1 fruit fly cellular context compared by ENCODE assay signal in the genomic region with DNA sequence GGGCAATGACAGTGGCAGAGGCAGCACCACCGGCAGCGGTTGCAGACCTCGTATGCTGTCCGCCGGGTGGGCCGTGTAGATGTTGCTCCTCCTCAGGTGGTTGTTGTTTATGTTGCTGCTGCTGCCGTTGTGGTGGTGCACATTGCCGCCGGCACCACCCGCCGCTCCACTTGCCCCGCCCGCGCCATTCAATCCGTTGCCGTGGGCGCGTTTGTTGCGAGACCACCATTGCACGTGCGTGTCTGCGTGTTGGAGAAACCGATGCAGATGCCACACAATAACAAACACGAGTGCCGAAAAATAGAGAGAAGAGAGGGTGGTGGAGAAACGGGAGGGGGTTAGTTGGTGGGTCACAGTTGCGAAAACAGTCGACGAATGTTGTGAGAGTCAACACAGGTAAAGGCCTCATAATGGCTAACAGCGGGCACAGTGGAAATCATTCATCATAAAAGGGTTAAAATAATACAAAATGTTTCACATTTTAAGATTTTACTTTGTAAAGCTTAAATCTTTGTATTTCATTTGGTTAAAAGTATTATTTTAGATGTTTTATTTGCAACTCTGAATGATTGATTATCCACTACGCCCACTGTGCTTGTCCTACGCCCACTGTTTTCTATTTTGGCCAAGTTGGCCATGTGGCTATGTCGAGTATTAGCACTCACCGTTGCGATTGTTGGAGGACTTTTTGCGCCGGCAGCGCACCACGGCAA.
A peak's percentile ranks its signal among the peaks of the same experiment; 100 is the strongest.
TF ChIP-seq lines count a peak whose summit lies in the region.

No protein-coding gene starts in this region.

TF ChIP-seq in whole organism, prepupa, 60 proteins besides CTCF, POLR2A, EP300 and RAD21 (continued from another document):
- TF ChIP-seq CG8119 (GFP tag; IDR thresholded peaks at IDR 0.05; lab: Robert Waterston, UW): peak; percentile 84
- peak; percentile 19 for TF ChIP-seq Lpt (GFP tag; optimal IDR thresholded peaks at IDR 0.05; lab: Kevin White, UChicago)
- TF ChIP-seq CG31627 (GFP tag; optimal IDR thresholded peaks at IDR 0.05; lab: Kevin White, UChicago): no peak
- TF ChIP-seq net (GFP tag; optimal IDR thresholded peaks at IDR 0.05; lab: Kevin White, UChicago): peak; percentile 17
- TF ChIP-seq Sox15 (GFP tag; optimal IDR thresholded peaks at IDR 0.05; lab: Kevin White, UChicago): no peak
- peak; percentile 45 for TF ChIP-seq svp (GFP tag; lab: Kevin White, UChicago)
- peak; percentile 68 for TF ChIP-seq CG32006 (GFP tag; optimal IDR thresholded peaks at IDR 0.05; lab: Kevin White, UChicago)
- peak; percentile 31 for TF ChIP-seq CG3919 (GFP tag; optimal IDR thresholded peaks at IDR 0.05; lab: Kevin White, UChicago)
- TF ChIP-seq CG16779 (tag; optimal IDR thresholded peaks at IDR 0.05; lab: Kevin White, UChicago): peak; percentile 2
- no peak for TF ChIP-seq topi (GFP tag; optimal IDR thresholded peaks at IDR 0.05; lab: Kevin White, UChicago)
- peak; percentile 16 for TF ChIP-seq CG10631 (GFP tag; optimal IDR thresholded peaks at IDR 0.05; lab: Kevin White, UChicago)
- TF ChIP-seq Sox14 (GFP tag; optimal IDR thresholded peaks at IDR 0.05; lab: Kevin White, UChicago): peak; percentile 13
- no peak for TF ChIP-seq Blimp-1 (GFP tag; optimal IDR thresholded peaks at IDR 0.05; lab: Kevin White, UChicago)
- TF ChIP-seq Hr39 (GFP tag; optimal IDR thresholded peaks at IDR 0.05; lab: Kevin White, UChicago): no peak
- no peak for TF ChIP-seq CG11902 (GFP tag; optimal IDR thresholded peaks at IDR 0.05; lab: Kevin White, UChicago)
- TF ChIP-seq dsx (GFP tag; optimal IDR thresholded peaks at IDR 0.05; lab: Kevin White, UChicago; ENCODE audit: poor library complexity, severe bottlenecking): no peak
- TF ChIP-seq Eip78C (GFP tag; lab: Kevin White, UChicago): peak; percentile 85
- TF ChIP-seq pdm3 (GFP tag; optimal IDR thresholded peaks at IDR 0.05; lab: Kevin White, UChicago): peak; percentile 26
- no peak for TF ChIP-seq Smox (GFP tag; optimal IDR thresholded peaks at IDR 0.05; lab: Kevin White, UChicago)
- peak; percentile 69 for TF ChIP-seq CG6276 (GFP tag; optimal IDR thresholded peaks at IDR 0.05; lab: Kevin White, UChicago)
- TF ChIP-seq vri (GFP tag; optimal IDR thresholded peaks at IDR 0.05; lab: Kevin White, UChicago): no peak
- no peak for TF ChIP-seq Gug (GFP tag; IDR thresholded peaks at IDR 0.05; lab: Robert Waterston, UW)
- TF ChIP-seq CG34406 (GFP tag; optimal IDR thresholded peaks at IDR 0.05; lab: Kevin White, UChicago): no peak
- no peak for TF ChIP-seq Sox102F (GFP tag; optimal IDR thresholded peaks at IDR 0.05; lab: Kevin White, UChicago)
- TF ChIP-seq esn (GFP tag; optimal IDR thresholded peaks at IDR 0.05; lab: Kevin White, UChicago): no peak
- TF ChIP-seq Eip93F (GFP tag; optimal IDR thresholded peaks at IDR 0.05; lab: Kevin White, UChicago): no peak
- TF ChIP-seq Met (GFP tag; optimal IDR thresholded peaks at IDR 0.05; lab: Kevin White, UChicago): no peak
- TF ChIP-seq salr (GFP tag; optimal IDR thresholded peaks at IDR 0.05; lab: Kevin White, UChicago): no peak
- TF ChIP-seq CG10669 (GFP tag; optimal IDR thresholded peaks at IDR 0.05; lab: Kevin White, UChicago): peak; percentile 10
